Fruit fly (Drosophila melanogaster) whole organism, embryonic: ENCODE data around the gene CG14881.
A peak's percentile ranks its signal among the peaks of the same experiment; 100 is the strongest.

Experiments used
- Adf1 ChIP-seq: fragments of 200-800 bp; sonication (Bioruptor generic); IDR thresholded peaks from 2 replicates; pipeline ENCODE4 v1.3.6; 2022; ENCODE audit warnings: missing biosample characterization, missing genetic modification characterization
- CG10267 ChIP-seq: fragments of 200-800 bp; sonication (Bioruptor generic); optimal IDR thresholded peaks from 2 replicates; lab custom pipeline; 2018; ENCODE audit warnings: missing biosample characterization, mild to moderate bottlenecking, missing genetic modification characterization, moderate library complexity
- CG13624 ChIP-seq: fragments of 200-800 bp; sonication (Bioruptor generic); optimal IDR thresholded peaks from 2 replicates; lab custom pipeline; 2016; ENCODE audit warnings: missing biosample characterization, missing genetic modification characterization
- CG16813 ChIP-seq: fragments of 200-800 bp; sonication (Bioruptor generic); IDR thresholded peaks from 3 replicates; pipeline ENCODE4 v1.3.6; 2022; ENCODE audit warnings: missing biosample characterization, missing genetic modification characterization; ENCODE audit not compliant: partially characterized antibody
- CG18619 ChIP-seq: fragments of 200-800 bp; sonication (Bioruptor generic); optimal IDR thresholded peaks from 3 replicates; lab custom pipeline; 2017; ENCODE audit warnings: missing biosample characterization, mild to moderate bottlenecking, missing genetic modification characterization
- CG2678 ChIP-seq: fragments of 200-800 bp; sonication (Bioruptor generic); optimal IDR thresholded peaks from 3 replicates; lab custom pipeline; 2019; ENCODE audit warnings: missing biosample characterization, mild to moderate bottlenecking, missing genetic modification characterization, moderate library complexity
- CG6175 ChIP-seq: fragments of 200-800 bp; sonication (Bioruptor generic); IDR thresholded peaks from 3 replicates; pipeline ENCODE4 v1.3.6; 2022; ENCODE audit warnings: missing biosample characterization, missing genetic modification characterization
- CG7271 ChIP-seq: fragments of 200-800 bp; sonication (Bioruptor generic); optimal IDR thresholded peaks from 2 replicates; lab custom pipeline; 2018; ENCODE audit warnings: missing biosample characterization, mild to moderate bottlenecking, missing genetic modification characterization, moderate library complexity
- CG8478 ChIP-seq: fragments of >200 bp; optimal IDR thresholded peaks from 2 replicates; lab custom pipeline; 2018
- CG9876 ChIP-seq: fragments of 200-800 bp; sonication (Bioruptor generic); optimal IDR thresholded peaks from 2 replicates; lab custom pipeline; 2016; ENCODE audit warnings: missing biosample characterization, missing genetic modification characterization
- Dip3 ChIP-seq: fragments of 200-800 bp; sonication (Bioruptor generic); optimal IDR thresholded peaks from 3 replicates; lab custom pipeline; 2016; ENCODE audit warnings: missing biosample characterization, missing genetic modification characterization
- Dref ChIP-seq: fragments of 200-800 bp; sonication (Bioruptor generic); IDR thresholded peaks from 2 replicates; pipeline ENCODE4 v1.3.6; 2022; ENCODE audit warnings: missing biosample characterization, missing genetic modification characterization
- E2f2 ChIP-seq: fragments of 200-800 bp; sonication (Bioruptor generic); IDR thresholded peaks from 2 replicates; pipeline ENCODE4 v1.3.6; 2022; ENCODE audit warnings: missing biosample characterization, missing genetic modification characterization
- Fer1 ChIP-seq: fragments of 200-800 bp; sonication (Bioruptor generic); optimal IDR thresholded peaks from 2 replicates; lab custom pipeline; 2017; ENCODE audit warnings: missing biosample characterization, mild to moderate bottlenecking, missing genetic modification characterization
- Hr39 ChIP-seq: fragments of >200 bp; optimal IDR thresholded peaks from 2 replicates; lab custom pipeline; 2017
- Nf-YB ChIP-seq: fragments of 200-800 bp; sonication (Bioruptor generic); optimal IDR thresholded peaks from 3 replicates; lab custom pipeline; 2019; ENCODE audit warnings: missing biosample characterization, mild to moderate bottlenecking, missing genetic modification characterization, moderate library complexity
- Nf-YC ChIP-seq: fragments of 200-800 bp; optimal IDR thresholded peaks from 3 replicates; lab custom pipeline; 2019; ENCODE audit warnings: missing biosample characterization, mild to moderate bottlenecking, missing genetic modification characterization, moderate library complexity
- Rfx ChIP-seq: fragments of 200-800 bp; sonication (Bioruptor generic); IDR thresholded peaks from 2 replicates; pipeline ENCODE4 v1.3.6; 2022; ENCODE audit warnings: missing biosample characterization, missing genetic modification characterization
- Six4 ChIP-seq: fragments of 200-800 bp; sonication (Bioruptor generic); optimal IDR thresholded peaks from 2 replicates; lab custom pipeline; 2016; ENCODE audit warnings: missing biosample characterization, missing genetic modification characterization
- ase ChIP-seq: fragments of 200-800 bp; sonication (Bioruptor generic); IDR thresholded peaks from 3 replicates; pipeline ENCODE4 v1.3.6; 2022; ENCODE audit warnings: missing biosample characterization, missing genetic modification characterization
- chn ChIP-seq: fragments of 200-800 bp; sonication (Bioruptor generic); optimal IDR thresholded peaks from 2 replicates; lab custom pipeline; 2016; ENCODE audit warnings: missing biosample characterization, missing genetic modification characterization
- crol ChIP-seq: fragments of 200-800 bp; sonication (Bioruptor generic); IDR thresholded peaks from 2 replicates; pipeline ENCODE4 v1.3.6; 2022; ENCODE audit warnings: missing biosample characterization, missing genetic modification characterization
- ewg ChIP-seq: fragments of 200-800 bp; sonication (Bioruptor generic); optimal IDR thresholded peaks from 3 replicates; lab custom pipeline; 2017; ENCODE audit warnings: mild to moderate bottlenecking, missing biosample characterization, missing genetic modification reagents, missing genetic modification characterization
- gsb-n ChIP-seq: fragments of 200-800 bp; sonication (Bioruptor generic); optimal IDR thresholded peaks from 3 replicates; lab custom pipeline; 2018; ENCODE audit warnings: missing biosample characterization, mild to moderate bottlenecking, missing genetic modification characterization
- hkb ChIP-seq, 2 experiments: fragments of 200-800 bp in 1 of 2; fragments of >200 bp in 1 of 2; sonication (Bioruptor generic) in 1 of 2; IDR thresholded peaks in 1 of 2; optimal IDR thresholded peaks in 1 of 2; 2 replicates each; pipeline versions ENCODE4 v1.3.6 to Lab custom; 2017 to 2022; ENCODE audit warnings: missing biosample characterization in 1 of 2, missing genetic modification characterization in 1 of 2
- kni ChIP-seq: fragments of 200-800 bp; sonication (Bioruptor generic); optimal IDR thresholded peaks from 3 replicates; lab custom pipeline; 2017; ENCODE audit warnings: mild to moderate bottlenecking, missing biosample characterization, missing genetic modification reagents, missing genetic modification characterization
- mirr ChIP-seq: fragments of 200-800 bp; sonication (Bioruptor generic); optimal IDR thresholded peaks from 3 replicates; lab custom pipeline; 2018; ENCODE audit warnings: missing biosample characterization, mild to moderate bottlenecking, missing genetic modification characterization
- nom ChIP-seq: fragments of 200-800 bp; sonication (Bioruptor generic); optimal IDR thresholded peaks from 2 replicates; lab custom pipeline; 2017; ENCODE audit warnings: missing biosample characterization, missing genetic modification characterization, mild to moderate bottlenecking, moderate library complexity, missing genetic modification reagents
- pho ChIP-seq: fragments of 200-800 bp; sonication (Bioruptor generic); optimal IDR thresholded peaks from 2 replicates; lab custom pipeline; 2016; ENCODE audit warnings: missing biosample characterization, missing genetic modification characterization
- phol ChIP-seq: fragments of 200-800 bp; sonication (Bioruptor generic); optimal IDR thresholded peaks from 3 replicates; lab custom pipeline; 2018; ENCODE audit warnings: missing biosample characterization, mild to moderate bottlenecking, missing genetic modification characterization, moderate library complexity
- run ChIP-seq: fragments of 200-800 bp; sonication (Bioruptor generic); optimal IDR thresholded peaks from 3 replicates; lab custom pipeline; 2018; ENCODE audit warnings: missing biosample characterization, mild to moderate bottlenecking, missing genetic modification characterization
- salm ChIP-seq: fragments of 200-800 bp; sonication (Bioruptor generic); optimal IDR thresholded peaks from 2 replicates; lab custom pipeline; 2018; ENCODE audit warnings: missing biosample characterization, mild to moderate bottlenecking, missing genetic modification characterization
- sens ChIP-seq: fragments of 200-800 bp; sonication (Bioruptor generic); peaks from one replicate; lab custom pipeline; 2016; ENCODE audit warnings: missing biosample characterization, missing genetic modification characterization
- seq ChIP-seq: fragments of 200-800 bp; sonication (Bioruptor generic); IDR thresholded peaks from 2 replicates; pipeline ENCODE4 v1.3.6; 2022; ENCODE audit warnings: missing biosample characterization, missing genetic modification characterization
- sim ChIP-seq: fragments of 200-800 bp; sonication (Bioruptor generic); IDR thresholded peaks from 2 replicates; pipeline ENCODE4 v1.3.6; 2022; ENCODE audit warnings: missing biosample characterization, missing genetic modification characterization
- slou ChIP-seq: fragments of 200-800 bp; sonication (Bioruptor generic); optimal IDR thresholded peaks from 3 replicates; lab custom pipeline; 2016; ENCODE audit warnings: missing biosample characterization, missing genetic modification characterization
- sob ChIP-seq: fragments of 200-800 bp; sonication (Bioruptor generic); IDR thresholded peaks from 2 replicates; pipeline ENCODE4 v1.3.6; 2022; ENCODE audit warnings: missing biosample characterization, missing genetic modification characterization
- usp ChIP-seq: fragments of >200 bp; optimal IDR thresholded peaks from 2 replicates; lab custom pipeline; 2017; ENCODE audit warnings: missing biosample characterization, missing genetic modification characterization
- wek ChIP-seq: fragments of 200-800 bp; sonication (Bioruptor generic); optimal IDR thresholded peaks from 3 replicates; lab custom pipeline; 2018; ENCODE audit warnings: missing biosample characterization, mild to moderate bottlenecking, missing genetic modification characterization, moderate library complexity
- z ChIP-seq: fragments of 200-800 bp; sonication (Bioruptor generic); IDR thresholded peaks from 3 replicates; pipeline ENCODE4 v1.3.6; 2022; ENCODE audit warnings: missing biosample characterization, missing genetic modification characterization
- zf30C ChIP-seq: fragments of 200-800 bp; sonication (Bioruptor generic); optimal IDR thresholded peaks from 3 replicates; lab custom pipeline; 2018; ENCODE audit warnings: missing biosample characterization, mild to moderate bottlenecking, missing genetic modification characterization

The CG14881 gene

dm6 chr3R:16423323-16423722, 11.4 kb upstream of the CG14881 start (continued):
- TF ChIP-seq nom (GFP tag; lab: Kevin White, UChicago) (peak; percentile 37), slou (GFP tag; lab: Kevin White, UChicago) (no peak), Fer1 (GFP tag; lab: Kevin White, UChicago) (no peak), CG8478 (peak; percentile 59), kni (no peak), mirr (no peak), chn (GFP tag; lab: Kevin White, UChicago) (no peak), phol (tag; lab: Kevin White, UChicago) (peak; percentile 12), CG6175 (GFP tag; lab: Robert Waterston, UW) (no peak), Adf1 (GFP tag; lab: Robert Waterston, UW) (peak; percentile 59), seq (peak; percentile 78; the same call in 1 of the 2 replicates), hkb (optimal IDR thresholded peaks at IDR 0.05; lab: Kevin White, UChicago) (no peak), hkb (GFP tag; IDR thresholded peaks at IDR 0.05; lab: Robert Waterston, UW) (no peak), pho (GFP tag; lab: Kevin White, UChicago) (no peak), sob (GFP tag; lab: Robert Waterston, UW) (no peak), CG18619 (GFP tag; lab: Kevin White, UChicago) (no peak), CG13624 (GFP tag; lab: Kevin White, UChicago) (no peak), Dip3 (GFP tag; lab: Kevin White, UChicago) (no peak)

- TF ChIP-seq Dref: no peak
- TF ChIP-seq zf30C (GFP tag; lab: Kevin White, UChicago): no peak
- TF ChIP-seq salm (tag; lab: Kevin White, UChicago): no peak
- TF ChIP-seq CG9876 (GFP tag; lab: Kevin White, UChicago): no peak
- TF ChIP-seq pho (GFP tag; lab: Kevin White, UChicago): no peak
- TF ChIP-seq usp (GFP tag; lab: Kevin White, UChicago): no peak
- TF ChIP-seq z (GFP tag; lab: Robert Waterston, UW): peak; percentile 78
- peak; percentile 7 for TF ChIP-seq sens (GFP tag; lab: Kevin White, UChicago)
- TF ChIP-seq ase: no peak
- no peak for TF ChIP-seq Hr39 (lab: Kevin White, UChicago)
- no peak for TF ChIP-seq run (tag; lab: Kevin White, UChicago)
- TF ChIP-seq Nf-YB (GFP tag; lab: Kevin White, UChicago): peak; percentile 81
- TF ChIP-seq CG7271 (tag; lab: Kevin White, UChicago): no peak
- no peak for TF ChIP-seq CG10267 (tag; lab: Kevin White, UChicago)
- no peak for TF ChIP-seq gsb-n (tag; lab: Kevin White, UChicago)
- no peak for TF ChIP-seq Six4 (GFP tag; lab: Kevin White, UChicago)
- no peak for TF ChIP-seq CG16813 (GFP tag; lab: Robert Waterston, UW)
- TF ChIP-seq CG8478: no peak
- TF ChIP-seq Rfx (GFP tag; lab: Robert Waterston, UW): no peak
- no peak for TF ChIP-seq E2f2 (GFP tag; lab: Robert Waterston, UW)
- no peak for TF ChIP-seq sim (GFP tag; lab: Robert Waterston, UW)
- peak; percentile 31; the same call in 1 of the 2 replicates for TF ChIP-seq crol (GFP tag; lab: Robert Waterston, UW)
- peak; percentile 84 for TF ChIP-seq Nf-YC (tag; lab: Kevin White, UChicago)
- TF ChIP-seq CG2678: no peak
- peak; percentile 84 for TF ChIP-seq ewg
- no peak for TF ChIP-seq wek
These were observed 7.2 kb upstream of the CG14881 start for dm6 chr3R:16427520-16427919.
